Fruit fly (Drosophila melanogaster) whole organism, embryonic: ENCODE results near the gene CG13996.

Source experiments
- B-H1 ChIP-seq: fragments of 200-800 bp; sonication (Bioruptor generic); IDR thresholded peaks from 3 replicates; pipeline ENCODE4 v1.3.6; 2022; ENCODE audit warnings: missing biosample characterization, missing genetic modification characterization
- CG10654 ChIP-seq: fragments of 200-800 bp; sonication (Bioruptor generic); optimal IDR thresholded peaks from 2 replicates; lab custom pipeline; 2016; ENCODE audit warnings: missing biosample characterization, missing genetic modification characterization
- CG11398 ChIP-seq: fragments of 200-800 bp; sonication (Bioruptor generic); optimal IDR thresholded peaks from 2 replicates; lab custom pipeline; 2016; ENCODE audit warnings: missing biosample characterization, missing genetic modification characterization
- CG11456 ChIP-seq: fragments of 200-800 bp; sonication (Bioruptor generic); IDR thresholded peaks from 3 replicates; pipeline ENCODE4 v1.3.6; 2022; ENCODE audit warnings: missing biosample characterization, missing genetic modification characterization
- CG14441 ChIP-seq: fragments of 200-800 bp; sonication (Bioruptor generic); IDR thresholded peaks from 2 replicates; pipeline ENCODE4 v1.3.6; 2022; ENCODE audit warnings: missing biosample characterization, missing genetic modification characterization
- CG17612 ChIP-seq: fragments of 200-800 bp; sonication (Bioruptor generic); IDR thresholded peaks from 2 replicates; pipeline ENCODE4 v1.3.6; 2022; ENCODE audit warnings: missing biosample characterization, missing genetic modification characterization
- CG2199 ChIP-seq: fragments of 200-800 bp; sonication (Bioruptor generic); IDR thresholded peaks from 3 replicates; pipeline ENCODE4 v1.3.6; 2022; ENCODE audit warnings: missing biosample characterization, missing genetic modification characterization
- CG34376 ChIP-seq: fragments of 200-800 bp; sonication (Bioruptor generic); optimal IDR thresholded peaks from 2 replicates; lab custom pipeline; 2018; ENCODE audit warnings: missing biosample characterization, mild to moderate bottlenecking, missing genetic modification characterization
- CG4617 ChIP-seq: fragments of 200-800 bp; sonication (Bioruptor generic); optimal IDR thresholded peaks from 3 replicates; lab custom pipeline; 2016; ENCODE audit warnings: missing biosample characterization, missing genetic modification characterization, borderline replicate concordance
- CG6654 ChIP-seq: fragments of 200-800 bp; sonication (Bioruptor generic); optimal IDR thresholded peaks from 2 replicates; lab custom pipeline; 2017; ENCODE audit warnings: missing biosample characterization, mild to moderate bottlenecking, missing genetic modification characterization
- CG6791 ChIP-seq: fragments of 200-800 bp; sonication (Bioruptor generic); IDR thresholded peaks from 3 replicates; pipeline ENCODE4 v1.3.6; 2022; ENCODE audit warnings: missing biosample characterization, missing genetic modification characterization; ENCODE audit not compliant: partially characterized antibody
- CG7556 ChIP-seq: fragments of 200-800 bp; sonication (Bioruptor generic); optimal IDR thresholded peaks from 2 replicates; lab custom pipeline; 2017; ENCODE audit warnings: missing biosample characterization, mild to moderate bottlenecking, missing genetic modification characterization
- CG7928 ChIP-seq: fragments of 200-800 bp; sonication (Bioruptor generic); optimal IDR thresholded peaks from 2 replicates; lab custom pipeline; 2017; ENCODE audit warnings: missing biosample characterization, mild to moderate bottlenecking, missing genetic modification characterization
- CG7963 ChIP-seq: fragments of 200-800 bp; sonication (Bioruptor generic); IDR thresholded peaks from 3 replicates; pipeline ENCODE4 v1.3.6; 2022; ENCODE audit warnings: missing biosample characterization, missing genetic modification characterization; ENCODE audit not compliant: partially characterized antibody
- CG9437 ChIP-seq: fragments of 200-800 bp; sonication (Bioruptor generic); optimal IDR thresholded peaks from 2 replicates; lab custom pipeline; 2018; ENCODE audit warnings: missing biosample characterization, mild to moderate bottlenecking, missing genetic modification characterization
- CG9797 ChIP-seq: fragments of 200-800 bp; sonication (Bioruptor generic); optimal IDR thresholded peaks from 3 replicates; lab custom pipeline; 2018; ENCODE audit warnings: missing biosample characterization, mild to moderate bottlenecking, missing genetic modification characterization
- CG9817 ChIP-seq: fragments of 200-800 bp; sonication (Bioruptor generic); optimal IDR thresholded peaks from 2 replicates; lab custom pipeline; 2018; ENCODE audit warnings: missing biosample characterization, mild to moderate bottlenecking, missing genetic modification characterization, moderate library complexity
- CoRest ChIP-seq: fragments of 200-800 bp; sonication (Bioruptor generic); optimal IDR thresholded peaks from 3 replicates; lab custom pipeline; 2018; ENCODE audit warnings: missing biosample characterization, mild to moderate bottlenecking, missing genetic modification characterization, moderate library complexity
- Dek ChIP-seq: fragments of 200-800 bp; sonication (Bioruptor generic); optimal IDR thresholded peaks from 3 replicates; lab custom pipeline; 2019; ENCODE audit warnings: missing biosample characterization, mild to moderate bottlenecking, missing genetic modification characterization, moderate library complexity
- Dp ChIP-seq: fragments of 200-800 bp; sonication (Bioruptor generic); optimal IDR thresholded peaks from 2 replicates; lab custom pipeline; 2018; ENCODE audit warnings: missing biosample characterization, mild to moderate bottlenecking, missing genetic modification characterization, moderate library complexity
- E2f2 ChIP-seq: fragments of 200-800 bp; sonication (Bioruptor generic); IDR thresholded peaks from 2 replicates; pipeline ENCODE4 v1.3.6; 2022; ENCODE audit warnings: missing biosample characterization, missing genetic modification characterization
- Ets97D ChIP-seq: fragments of 200-800 bp; sonication (Bioruptor generic); optimal IDR thresholded peaks from 3 replicates; lab custom pipeline; 2016; ENCODE audit warnings: missing biosample characterization, missing genetic modification characterization
- Hmx ChIP-seq: fragments of 200-800 bp; sonication (Bioruptor generic); optimal IDR thresholded peaks from 2 replicates; lab custom pipeline; 2016; ENCODE audit warnings: missing biosample characterization, missing genetic modification characterization
- Hr39 ChIP-seq: fragments of >200 bp; optimal IDR thresholded peaks from 2 replicates; lab custom pipeline; 2017
- MBD-R2 ChIP-seq: fragments of 200-800 bp; sonication (Bioruptor generic); IDR thresholded peaks from 2 replicates; pipeline ENCODE4 v1.3.6; 2022; ENCODE audit warnings: missing biosample characterization, missing genetic modification characterization
- MESR4 ChIP-seq: fragments of 200-800 bp; sonication (Bioruptor generic); optimal IDR thresholded peaks from 2 replicates; lab custom pipeline; 2018; ENCODE audit warnings: missing biosample characterization, mild to moderate bottlenecking, missing genetic modification characterization, moderate library complexity
- Med ChIP-seq: fragments of 200-800 bp; sonication (Bioruptor generic); peaks from one replicate; lab custom pipeline; 2016; ENCODE audit warnings: missing biosample characterization, missing genetic modification characterization, mild to moderate bottlenecking, inconsistent platforms, moderate library complexity
- Myb ChIP-seq: fragments of 200-800 bp; sonication (Bioruptor generic); optimal IDR thresholded peaks from 2 replicates; lab custom pipeline; 2016; ENCODE audit warnings: missing biosample characterization, missing genetic modification characterization
- NC2α ChIP-seq: fragments of 200-800 bp; sonication (Bioruptor generic); optimal IDR thresholded peaks from 2 replicates; lab custom pipeline; 2016; ENCODE audit warnings: missing biosample characterization, missing genetic modification characterization
- Rfx ChIP-seq: fragments of 200-800 bp; sonication (Bioruptor generic); IDR thresholded peaks from 2 replicates; pipeline ENCODE4 v1.3.6; 2022; ENCODE audit warnings: missing biosample characterization, missing genetic modification characterization
- Rx ChIP-seq: fragments of 200-800 bp; sonication (Bioruptor generic); IDR thresholded peaks from 2 replicates; pipeline ENCODE4 v1.3.6; 2022; ENCODE audit warnings: missing biosample characterization, missing genetic modification characterization
- ap ChIP-seq: fragments of 200-800 bp; sonication (Bioruptor generic); IDR thresholded peaks from 2 replicates; pipeline ENCODE4 v1.3.6; 2022; ENCODE audit warnings: missing biosample characterization, missing genetic modification characterization
- bab2 ChIP-seq: fragments of 200-800 bp; sonication (Bioruptor generic); optimal IDR thresholded peaks from 2 replicates; lab custom pipeline; 2016; ENCODE audit warnings: missing biosample characterization, missing genetic modification characterization
- bbx ChIP-seq: fragments of 200-800 bp; sonication (Bioruptor generic); IDR thresholded peaks from 2 replicates; pipeline ENCODE4 v1.3.6; 2022; ENCODE audit warnings: missing biosample characterization, missing genetic modification characterization; ENCODE audit not compliant: partially characterized antibody
- chinmo ChIP-seq: fragments of 200-800 bp; sonication (Bioruptor generic); IDR thresholded peaks from 4 replicates; pipeline ENCODE4 v1.3.6; 2022; ENCODE audit warnings: missing biosample characterization, missing genetic modification characterization; ENCODE audit not compliant: partially characterized antibody
- corto ChIP-seq: fragments of 200-800 bp; sonication (Bioruptor generic); optimal IDR thresholded peaks from 2 replicates; lab custom pipeline; 2016; ENCODE audit warnings: missing biosample characterization, mild to moderate bottlenecking, missing genetic modification characterization, moderate library complexity
- crc ChIP-seq: fragments of 200-800 bp; sonication (Bioruptor generic); optimal IDR thresholded peaks from 2 replicates; lab custom pipeline; 2016; ENCODE audit warnings: missing biosample characterization, missing genetic modification characterization
- dmrt99B ChIP-seq: fragments of 200-800 bp; sonication (Bioruptor generic); optimal IDR thresholded peaks from 2 replicates; lab custom pipeline; 2018; ENCODE audit warnings: missing biosample characterization, mild to moderate bottlenecking, missing genetic modification characterization, moderate library complexity
- gcm2 ChIP-seq: fragments of 200-800 bp; sonication (Bioruptor generic); optimal IDR thresholded peaks from 2 replicates; lab custom pipeline; 2016; ENCODE audit warnings: missing biosample characterization, missing genetic modification characterization
- gfzf ChIP-seq: fragments of 200-800 bp; sonication (Bioruptor generic); optimal IDR thresholded peaks from 2 replicates; lab custom pipeline; 2016; ENCODE audit warnings: missing biosample characterization, mild to moderate bottlenecking, missing genetic modification characterization, moderate library complexity
- nom ChIP-seq: fragments of 200-800 bp; sonication (Bioruptor generic); optimal IDR thresholded peaks from 2 replicates; lab custom pipeline; 2017; ENCODE audit warnings: missing biosample characterization, missing genetic modification characterization, mild to moderate bottlenecking, moderate library complexity, missing genetic modification reagents
- phol ChIP-seq: fragments of 200-800 bp; sonication (Bioruptor generic); optimal IDR thresholded peaks from 3 replicates; lab custom pipeline; 2018; ENCODE audit warnings: missing biosample characterization, mild to moderate bottlenecking, missing genetic modification characterization, moderate library complexity
- pzg ChIP-seq: fragments of 200-800 bp; sonication (Bioruptor generic); optimal IDR thresholded peaks from 3 replicates; lab custom pipeline; 2018; ENCODE audit warnings: missing biosample characterization, mild to moderate bottlenecking, missing genetic modification characterization, moderate library complexity
- ranshi ChIP-seq: fragments of 200-800 bp; sonication (Bioruptor generic); IDR thresholded peaks from 2 replicates; pipeline ENCODE4 v1.3.6; 2022; ENCODE audit warnings: missing biosample characterization, missing genetic modification characterization
- row ChIP-seq: fragments of 200-800 bp; sonication (Bioruptor generic); IDR thresholded peaks from 3 replicates; pipeline ENCODE4 v1.3.6; 2022; ENCODE audit warnings: missing biosample characterization, missing genetic modification characterization
- so ChIP-seq: fragments of 200-800 bp; sonication (Bioruptor generic); IDR thresholded peaks from 3 replicates; pipeline ENCODE4 v1.3.6; 2022; ENCODE audit warnings: missing biosample characterization, missing genetic modification characterization
- stwl ChIP-seq: fragments of 200-800 bp; sonication (Bioruptor generic); optimal IDR thresholded peaks from 3 replicates; lab custom pipeline; 2018; ENCODE audit warnings: missing biosample characterization, mild to moderate bottlenecking, missing genetic modification characterization, moderate library complexity
- trem ChIP-seq: fragments of 200-800 bp; optimal IDR thresholded peaks from 3 replicates; lab custom pipeline; 2019; ENCODE audit warnings: missing biosample characterization, mild to moderate bottlenecking, missing genetic modification characterization, moderate library complexity
- twi ChIP-seq: fragments of 200-800 bp; optimal IDR thresholded peaks from 2 replicates; lab custom pipeline; 2019; ENCODE audit warnings: missing biosample characterization, mild to moderate bottlenecking, missing genetic modification characterization, moderate library complexity
- zfh1 ChIP-seq: fragments of 200-800 bp; sonication (Bioruptor generic); IDR thresholded peaks from 3 replicates; pipeline ENCODE4 v1.3.6; 2022; ENCODE audit warnings: missing biosample characterization, missing genetic modification characterization

CG13996 gene

dm6 chr2L:6000065-6000464, 20.6 kb upstream of the CG13996 start, which contains the start of gene Tsp26A:
TSS of gene Tsp26A (plus strand) at chr2L:6000228.
- TF ChIP-seq CG10654 (no peak), gcm2 (GFP tag; lab: Kevin White, UChicago) (no peak), CG4617 (peak; percentile 61), pzg (GFP tag; lab: Kevin White, UChicago) (peak; percentile 42), Dp (GFP tag; lab: Kevin White, UChicago) (peak; percentile 47), Rfx (GFP tag; lab: Robert Waterston, UW) (peak; percentile 23; the same call in 1 of the 2 replicates), CG6654 (GFP tag; lab: Kevin White, UChicago) (no peak), so (GFP tag; lab: Robert Waterston, UW) (no peak), ranshi (0 out of 2 replicates have a peak, but pooled peaks have one; percentile 16), CG9437 (GFP tag; lab: Kevin White, UChicago) (peak; percentile 81), trem (tag; lab: Kevin White, UChicago) (no peak), MBD-R2 (GFP tag; lab: Robert Waterston, UW) (peak; percentile 63), crc (no peak), Dek (tag; lab: Kevin White, UChicago) (no peak), phol (tag; lab: Kevin White, UChicago) (peak; percentile 93), twi (no peak), row (0 out of 3 replicates have a peak, but pooled peaks have one; percentile 23), CG9797 (GFP tag; lab: Kevin White, UChicago) (peak; percentile 40), CG11398 (GFP tag; lab: Kevin White, UChicago) (no peak), zfh1 (GFP tag; lab: Robert Waterston, UW) (peak; percentile 27; the same call in 1 of the 3 replicates), chinmo (GFP tag; lab: Robert Waterston, UW) (0 out of 4 replicates have a peak, but pooled peaks have one; percentile 52), NC2α (GFP tag; lab: Kevin White, UChicago) (no peak), Med (GFP tag; lab: Kevin White, UChicago) (peak; percentile 62), CG6791 (GFP tag; lab: Robert Waterston, UW) (0 out of 3 replicates have a peak, but pooled peaks have one; percentile 35), CG7556 (GFP tag; lab: Kevin White, UChicago) (no peak), Ets97D (GFP tag; lab: Kevin White, UChicago) (peak; percentile 29), bbx (GFP tag; lab: Robert Waterston, UW) (peak; percentile 48; the same call in 1 of the 2 replicates), stwl (tag; lab: Kevin White, UChicago) (peak; percentile 55), dmrt99B (tag; lab: Kevin White, UChicago) (no peak), CG9817 (no peak), ap (GFP tag; lab: Robert Waterston, UW) (no peak), gfzf (GFP tag; lab: Kevin White, UChicago) (peak; percentile 67), MESR4 (GFP tag; lab: Kevin White, UChicago) (peak; percentile 78), CoRest (tag; lab: Kevin White, UChicago) (peak; percentile 15), Myb (GFP tag; lab: Kevin White, UChicago) (peak; percentile 39), E2f2 (GFP tag; lab: Robert Waterston, UW) (peak; percentile 56), bab2 (GFP tag; lab: Kevin White, UChicago) (no peak)
- TF ChIP-seq, all 482 proteins: peak for 22

- TF ChIP-seq CG11456 (GFP tag; lab: Robert Waterston, UW) = no peak
- TF ChIP-seq CG7963 (GFP tag; lab: Robert Waterston, UW) = no peak
- TF ChIP-seq Hr39 (lab: Kevin White, UChicago) = no peak
- TF ChIP-seq CG2199 (GFP tag; lab: Robert Waterston, UW) = 0 out of 3 replicates have a peak, but pooled peaks have one; percentile 35
- TF ChIP-seq Hmx (GFP tag; lab: Kevin White, UChicago) = no peak
- TF ChIP-seq nom (GFP tag; lab: Kevin White, UChicago) = peak; percentile 42
- TF ChIP-seq corto = no peak
- TF ChIP-seq CG7928 (GFP tag; lab: Kevin White, UChicago) = no peak
- TF ChIP-seq CG34376 (GFP tag; lab: Kevin White, UChicago) = peak; percentile 1
- TF ChIP-seq B-H1 = no peak
- no peak for TF ChIP-seq CG17612 (GFP tag; lab: Robert Waterston, UW)
- TF ChIP-seq Rx (GFP tag; lab: Robert Waterston, UW) = no peak
- TF ChIP-seq CG14441 = no peak
These were observed 14.0 kb upstream of the CG13996 start, which contains the start of gene Gal for dm6 chr2L:6006508-6007232. TSS of gene Gal (minus strand) at chr2L:6006827.
